Fruit fly (Drosophila melanogaster) whole organism, embryonic: ENCODE data around the gene Lmpt.

Experiments used
- CG11560 ChIP-seq: fragments of 200-800 bp; sonication (Bioruptor generic); IDR thresholded peaks from 3 replicates; pipeline ENCODE4 v1.3.6; 2022; ENCODE audit warnings: missing biosample characterization, missing genetic modification characterization
- CG12744 ChIP-seq: fragments of 200-800 bp; sonication (Bioruptor generic); optimal IDR thresholded peaks from 2 replicates; lab custom pipeline; 2016; ENCODE audit warnings: missing biosample characterization, missing genetic modification characterization
- CG13123 ChIP-seq: fragments of 200-800 bp; sonication (Bioruptor generic); optimal IDR thresholded peaks from 2 replicates; lab custom pipeline; 2016; ENCODE audit warnings: missing biosample characterization, missing genetic modification characterization
- CG14710 ChIP-seq: fragments of 200-800 bp; sonication (Bioruptor generic); optimal IDR thresholded peaks from 3 replicates; lab custom pipeline; 2019; ENCODE audit warnings: missing biosample characterization, mild to moderate bottlenecking, missing genetic modification characterization, moderate library complexity
- CG14860 ChIP-seq: fragments of 200-800 bp; sonication (Bioruptor generic); IDR thresholded peaks from 3 replicates; pipeline ENCODE4 v1.3.6; 2022; ENCODE audit warnings: missing biosample characterization, missing genetic modification characterization; ENCODE audit not compliant: partially characterized antibody
- CG15601 ChIP-seq: fragments of 200-800 bp; sonication (Bioruptor generic); optimal IDR thresholded peaks from 3 replicates; lab custom pipeline; 2019; ENCODE audit warnings: missing biosample characterization, mild to moderate bottlenecking, missing genetic modification characterization, moderate library complexity
- CG15696 ChIP-seq: fragments of 200-800 bp; sonication (Bioruptor generic); optimal IDR thresholded peaks from 2 replicates; lab custom pipeline; 2019; ENCODE audit warnings: missing biosample characterization, mild to moderate bottlenecking, missing genetic modification characterization, moderate library complexity
- CG18262 ChIP-seq: fragments of 200-800 bp; optimal IDR thresholded peaks from 3 replicates; lab custom pipeline; 2019; ENCODE audit warnings: missing biosample characterization, mild to moderate bottlenecking, missing genetic modification characterization, moderate library complexity
- CG2120 ChIP-seq: fragments of 200-800 bp; sonication (Bioruptor generic); optimal IDR thresholded peaks from 3 replicates; lab custom pipeline; 2016; ENCODE audit warnings: missing biosample characterization, missing genetic modification characterization
- CG2129 ChIP-seq: fragments of 200-800 bp; sonication (Bioruptor generic); IDR thresholded peaks from 2 replicates; pipeline ENCODE4 v1.3.6; 2022; ENCODE audit warnings: missing biosample characterization, missing genetic modification characterization; ENCODE audit not compliant: partially characterized antibody
- CG2712 ChIP-seq: fragments of 200-800 bp; optimal IDR thresholded peaks from 3 replicates; lab custom pipeline; 2019; ENCODE audit warnings: missing biosample characterization, mild to moderate bottlenecking, missing genetic modification characterization, moderate library complexity
- CG30020 ChIP-seq: fragments of 200-800 bp; optimal IDR thresholded peaks from 2 replicates; lab custom pipeline; 2019; ENCODE audit warnings: missing biosample characterization, mild to moderate bottlenecking, missing genetic modification characterization, moderate library complexity
- CG34376 ChIP-seq: fragments of 200-800 bp; sonication (Bioruptor generic); optimal IDR thresholded peaks from 2 replicates; lab custom pipeline; 2018; ENCODE audit warnings: missing biosample characterization, mild to moderate bottlenecking, missing genetic modification characterization
- CG34422 ChIP-seq: fragments of 200-800 bp; sonication (Bioruptor generic); IDR thresholded peaks from 3 replicates; pipeline ENCODE4 v1.3.6; 2022; ENCODE audit warnings: missing biosample characterization, missing genetic modification characterization
- CG8290 ChIP-seq, 3 experiments: fragments of 200-800 bp; sonication (Bioruptor generic); optimal IDR thresholded peaks; 2 replicates each; lab custom pipeline; 2016 to 2019; ENCODE audit warnings: missing biosample characterization in 3 of 3, missing genetic modification characterization in 3 of 3, mild to moderate bottlenecking in 2 of 3, moderate library complexity in 1 of 3
- CG8388 ChIP-seq: fragments of 200-800 bp; sonication (Bioruptor generic); optimal IDR thresholded peaks from 2 replicates; lab custom pipeline; 2019; ENCODE audit warnings: missing biosample characterization, mild to moderate bottlenecking, missing genetic modification characterization, moderate library complexity
- CG8924 ChIP-seq: fragments of 200-800 bp; optimal IDR thresholded peaks from 3 replicates; lab custom pipeline; 2019; ENCODE audit warnings: missing biosample characterization, mild to moderate bottlenecking, missing genetic modification characterization, moderate library complexity
- Dek ChIP-seq: fragments of 200-800 bp; sonication (Bioruptor generic); optimal IDR thresholded peaks from 3 replicates; lab custom pipeline; 2019; ENCODE audit warnings: missing biosample characterization, mild to moderate bottlenecking, missing genetic modification characterization, moderate library complexity
- Dp ChIP-seq: fragments of 200-800 bp; sonication (Bioruptor generic); optimal IDR thresholded peaks from 2 replicates; lab custom pipeline; 2018; ENCODE audit warnings: missing biosample characterization, mild to moderate bottlenecking, missing genetic modification characterization, moderate library complexity
- HLHmδ ChIP-seq: fragments of 200-800 bp; sonication (Bioruptor generic); optimal IDR thresholded peaks from 2 replicates; lab custom pipeline; 2018; ENCODE audit warnings: missing biosample characterization, mild to moderate bottlenecking, missing genetic modification characterization, moderate library complexity
- Lhr ChIP-seq: fragments of 200-800 bp; sonication (Bioruptor generic); optimal IDR thresholded peaks from 3 replicates; lab custom pipeline; 2017; ENCODE audit warnings: mild to moderate bottlenecking, missing biosample characterization, missing genetic modification reagents, missing genetic modification characterization
- MESR4 ChIP-seq: fragments of 200-800 bp; sonication (Bioruptor generic); optimal IDR thresholded peaks from 2 replicates; lab custom pipeline; 2018; ENCODE audit warnings: missing biosample characterization, mild to moderate bottlenecking, missing genetic modification characterization, moderate library complexity
- Myb ChIP-seq: fragments of 200-800 bp; sonication (Bioruptor generic); optimal IDR thresholded peaks from 2 replicates; lab custom pipeline; 2016; ENCODE audit warnings: missing biosample characterization, missing genetic modification characterization
- Neu2 ChIP-seq: fragments of 200-800 bp; sonication (Bioruptor generic); optimal IDR thresholded peaks from 3 replicates; lab custom pipeline; 2016; ENCODE audit warnings: missing biosample characterization, missing genetic modification characterization, borderline replicate concordance
- Nf-YC ChIP-seq: fragments of 200-800 bp; optimal IDR thresholded peaks from 3 replicates; lab custom pipeline; 2019; ENCODE audit warnings: missing biosample characterization, mild to moderate bottlenecking, missing genetic modification characterization, moderate library complexity
- NfI ChIP-seq: fragments of 200-800 bp; sonication (Bioruptor generic); optimal IDR thresholded peaks from 3 replicates; lab custom pipeline; 2018; ENCODE audit warnings: missing biosample characterization, mild to moderate bottlenecking, missing genetic modification characterization, moderate library complexity
- PHDP ChIP-seq: fragments of 200-800 bp; sonication (Bioruptor generic); optimal IDR thresholded peaks from 3 replicates; lab custom pipeline; 2018; ENCODE audit warnings: missing biosample characterization, mild to moderate bottlenecking, missing genetic modification characterization, moderate library complexity
- Scr ChIP-seq: fragments of 200-800 bp; sonication (Bioruptor generic); IDR thresholded peaks from 2 replicates; pipeline ENCODE4 v1.3.6; 2022; ENCODE audit warnings: missing biosample characterization, missing genetic modification characterization; ENCODE audit not compliant: partially characterized antibody
- Stat92E ChIP-seq, 3 experiments: fragments of >200 bp in 2 of 3; fragments of 200-800 bp in 1 of 3; sonication (Bioruptor generic) in 1 of 3; optimal IDR thresholded peaks; 2 replicates each; lab custom pipeline; 2017 to 2019; ENCODE audit warnings: missing biosample characterization in 3 of 3, missing genetic modification characterization in 3 of 3, mild to moderate bottlenecking in 1 of 3, moderate library complexity in 1 of 3
- Xbp1 ChIP-seq: fragments of 200-800 bp; sonication (Bioruptor generic); optimal IDR thresholded peaks from 3 replicates; lab custom pipeline; 2016; ENCODE audit warnings: missing biosample characterization, mild to moderate bottlenecking, missing genetic modification characterization
- amos ChIP-seq: fragments of 200-800 bp; sonication (Bioruptor generic); IDR thresholded peaks from 2 replicates; pipeline ENCODE4 v1.3.6; 2022; ENCODE audit warnings: missing biosample characterization, missing genetic modification characterization; ENCODE audit not compliant: partially characterized antibody
- ap ChIP-seq: fragments of 200-800 bp; sonication (Bioruptor generic); IDR thresholded peaks from 2 replicates; pipeline ENCODE4 v1.3.6; 2022; ENCODE audit warnings: missing biosample characterization, missing genetic modification characterization
- ftz-f1 ChIP-seq: fragments of 200-800 bp; sonication (Bioruptor generic); optimal IDR thresholded peaks from 2 replicates; lab custom pipeline; 2016; ENCODE audit warnings: missing biosample characterization, missing genetic modification characterization
- grau ChIP-seq: fragments of 200-800 bp; optimal IDR thresholded peaks from 3 replicates; lab custom pipeline; 2019; ENCODE audit warnings: missing biosample characterization, mild to moderate bottlenecking, missing genetic modification characterization, moderate library complexity
- grn ChIP-seq: fragments of 200-800 bp; sonication (Bioruptor generic); optimal IDR thresholded peaks from 3 replicates; lab custom pipeline; 2017; ENCODE audit warnings: missing biosample characterization, missing genetic modification characterization
- kni ChIP-seq: fragments of 200-800 bp; sonication (Bioruptor generic); optimal IDR thresholded peaks from 3 replicates; lab custom pipeline; 2017; ENCODE audit warnings: mild to moderate bottlenecking, missing biosample characterization, missing genetic modification reagents, missing genetic modification characterization
- lbe ChIP-seq: fragments of 200-800 bp; sonication (Bioruptor generic); optimal IDR thresholded peaks from 2 replicates; lab custom pipeline; 2016; ENCODE audit warnings: missing biosample characterization, mild to moderate bottlenecking, missing genetic modification characterization
- pfk ChIP-seq: fragments of 200-800 bp; sonication (Bioruptor generic); optimal IDR thresholded peaks from 2 replicates; lab custom pipeline; 2018; ENCODE audit warnings: missing biosample characterization, mild to moderate bottlenecking, missing genetic modification characterization, moderate library complexity
- rib ChIP-seq: fragments of 200-800 bp; sonication (Bioruptor generic); IDR thresholded peaks from 2 replicates; pipeline ENCODE4 v1.3.6; 2022; ENCODE audit warnings: missing biosample characterization, missing genetic modification characterization
- slou ChIP-seq: fragments of 200-800 bp; sonication (Bioruptor generic); optimal IDR thresholded peaks from 3 replicates; lab custom pipeline; 2016; ENCODE audit warnings: missing biosample characterization, missing genetic modification characterization
- stwl ChIP-seq: fragments of 200-800 bp; sonication (Bioruptor generic); optimal IDR thresholded peaks from 3 replicates; lab custom pipeline; 2018; ENCODE audit warnings: missing biosample characterization, mild to moderate bottlenecking, missing genetic modification characterization, moderate library complexity
- tin ChIP-seq: fragments of 200-800 bp; sonication (Bioruptor generic); optimal IDR thresholded peaks from 3 replicates; lab custom pipeline; 2016; ENCODE audit warnings: missing biosample characterization, missing genetic modification characterization
- tna ChIP-seq: fragments of 200-800 bp; sonication (Bioruptor generic); IDR thresholded peaks from 2 replicates; pipeline ENCODE4 v1.3.6; 2022; ENCODE audit warnings: missing biosample characterization, missing genetic modification characterization; ENCODE audit not compliant: partially characterized antibody
- vnd ChIP-seq: fragments of 200-800 bp; sonication (Bioruptor generic); IDR thresholded peaks from 3 replicates; pipeline ENCODE4 v1.3.6; 2022; ENCODE audit warnings: missing biosample characterization, missing genetic modification characterization; ENCODE audit not compliant: partially characterized antibody
- zen ChIP-seq: fragments of 200-800 bp; sonication (Bioruptor generic); optimal IDR thresholded peaks from 3 replicates; lab custom pipeline; 2018; ENCODE audit warnings: missing biosample characterization, mild to moderate bottlenecking, missing genetic modification characterization, moderate library complexity
- zen2 ChIP-seq: fragments of 200-800 bp; sonication (Bioruptor generic); IDR thresholded peaks from 3 replicates; pipeline ENCODE4 v1.3.6; 2022; ENCODE audit warnings: missing biosample characterization, missing genetic modification characterization; ENCODE audit not compliant: partially characterized antibody

Gene Lmpt

DNA sequence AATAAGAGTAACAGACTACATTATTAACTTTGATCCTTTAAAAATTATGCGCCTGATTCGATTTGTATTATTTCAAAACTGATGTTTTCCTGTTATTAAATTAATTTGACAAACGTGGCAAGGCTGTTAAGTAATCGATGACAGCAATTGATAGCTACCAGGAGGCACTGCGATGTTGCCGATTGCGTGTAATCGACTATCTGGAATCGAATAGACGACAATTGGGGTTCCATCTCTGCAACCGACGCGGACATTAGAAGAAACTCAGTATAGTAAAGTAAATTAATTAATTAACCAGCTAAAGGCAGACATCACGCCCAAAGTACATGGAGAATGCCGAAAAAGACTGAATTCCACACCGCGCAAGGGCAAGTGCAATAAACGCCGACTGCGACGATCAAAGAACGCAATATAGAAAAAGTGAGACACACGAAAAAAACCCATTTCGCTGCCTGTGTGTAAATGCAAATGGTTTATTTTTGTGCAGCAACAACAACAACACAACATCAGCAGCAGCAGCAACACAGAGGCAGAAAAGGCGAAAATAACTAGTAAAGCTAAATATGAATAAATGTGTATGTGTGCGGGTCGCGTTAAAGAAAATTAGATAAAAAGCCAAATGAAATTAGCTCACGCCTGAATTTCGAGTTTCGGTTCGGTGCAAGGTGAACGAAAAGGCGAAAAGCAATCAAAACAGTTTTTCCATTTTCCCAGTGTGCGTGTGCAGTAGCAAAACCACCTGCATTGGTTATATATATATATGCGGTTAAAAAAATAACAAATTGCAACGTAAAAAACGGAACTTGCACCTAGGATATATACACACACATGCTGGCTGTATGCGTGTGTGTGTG is 11.3 kb upstream of the Lmpt start, which contains the start of gene sina (continued):
- TF ChIP-seq tna (GFP tag; lab: Robert Waterston, UW) (peak; percentile 91), CG30020 (tag; lab: Kevin White, UChicago) (peak; percentile 85), zen (tag; lab: Kevin White, UChicago) (peak; percentile 49), CG15601 (tag; lab: Kevin White, UChicago) (peak; percentile 22), zen2 (GFP tag; lab: Robert Waterston, UW) (peak; percentile 5; the same call in 1 of the 3 replicates), CG34422 (GFP tag; lab: Robert Waterston, UW) (peak; percentile 54; the same call in 1 of the 3 replicates), slou (GFP tag; lab: Kevin White, UChicago) (peak; percentile 10), CG34376 (GFP tag; lab: Kevin White, UChicago) (peak; percentile 5), Nf-YC (tag; lab: Kevin White, UChicago) (peak; percentile 56), tin (GFP tag; lab: Kevin White, UChicago) (peak; percentile 7), CG8388 (GFP tag; lab: Kevin White, UChicago) (no peak), MESR4 (GFP tag; lab: Kevin White, UChicago) (peak; percentile 83), HLHmδ (GFP tag; lab: Kevin White, UChicago) (peak; percentile 31), ap (GFP tag; lab: Robert Waterston, UW) (no peak), CG14710 (tag; lab: Kevin White, UChicago) (peak; percentile 78), kni (GFP tag; lab: Kevin White, UChicago) (no peak), CG2712 (peak; percentile 57), NfI (GFP tag; lab: Kevin White, UChicago) (peak; percentile 9), CG11560 (tag; lab: Robert Waterston, UW) (peak; percentile 99), Lhr (peak; percentile 61), stwl (tag; lab: Kevin White, UChicago) (peak; percentile 95), Neu2 (peak; percentile 61), vnd (GFP tag; lab: Robert Waterston, UW) (peak; percentile 64), Scr (GFP tag; lab: Robert Waterston, UW) (peak; percentile 75), lbe (GFP tag; lab: Kevin White, UChicago) (peak; percentile 11), Stat92E (GFP tag; optimal IDR thresholded peaks at IDR 0.05; lab: Kevin White, UChicago) (peak in 1 of 3 experiments; percentile 11), Dek (tag; lab: Kevin White, UChicago) (peak; percentile 2), pfk (GFP tag; lab: Kevin White, UChicago) (peak; percentile 23), CG13123 (no peak), CG18262 (tag; lab: Kevin White, UChicago) (peak; percentile 19), Xbp1 (GFP tag; lab: Kevin White, UChicago) (peak; percentile 28), CG12744 (peak; percentile 4), Myb (GFP tag; lab: Kevin White, UChicago) (peak; percentile 72), CG14860 (GFP tag; lab: Robert Waterston, UW) (peak; percentile 81), grn (GFP tag; lab: Kevin White, UChicago) (no peak), CG2120 (peak; percentile 35), grau (peak; percentile 22), CG8924 (tag; lab: Kevin White, UChicago) (peak; percentile 65), CG8290 (GFP tag; optimal IDR thresholded peaks at IDR 0.05; lab: Kevin White, UChicago) (peak; percentile 61), CG8290 (tag; optimal IDR thresholded peaks at IDR 0.05; lab: Kevin White, UChicago) (no peak), ftz-f1 (GFP tag; lab: Kevin White, UChicago) (peak; percentile 25), CG2129 (peak; percentile 25; the same call in 1 of the 2 replicates), Dp (peak; percentile 80), rib (GFP tag; lab: Robert Waterston, UW) (no peak), PHDP (tag; lab: Kevin White, UChicago) (peak; percentile 7), CG15696 (tag; lab: Kevin White, UChicago) (peak; percentile 18), amos (GFP tag; lab: Robert Waterston, UW) (peak; percentile 82)
